Fruit fly (Drosophila melanogaster) whole organism, embryonic: ENCODE results near the gene CG10365.

Experiments
- Antp ChIP-seq: fragments of 200-800 bp; sonication (Bioruptor generic); optimal IDR thresholded peaks from 3 replicates; lab custom pipeline; 2016; ENCODE audit warnings: missing biosample characterization, missing genetic modification characterization
- Atf6 ChIP-seq: fragments of 200-800 bp; sonication (Bioruptor generic); IDR thresholded peaks from 2 replicates; pipeline ENCODE4 v1.3.6; 2022; ENCODE audit warnings: missing biosample characterization, missing genetic modification characterization
- B-H1 ChIP-seq: fragments of 200-800 bp; sonication (Bioruptor generic); IDR thresholded peaks from 3 replicates; pipeline ENCODE4 v1.3.6; 2022; ENCODE audit warnings: missing biosample characterization, missing genetic modification characterization
- CG10654 ChIP-seq: fragments of 200-800 bp; sonication (Bioruptor generic); optimal IDR thresholded peaks from 2 replicates; lab custom pipeline; 2016; ENCODE audit warnings: missing biosample characterization, missing genetic modification characterization
- CG10979 ChIP-seq: fragments of 200-800 bp; sonication (Bioruptor generic); optimal IDR thresholded peaks from 2 replicates; lab custom pipeline; 2018; ENCODE audit warnings: missing biosample characterization, mild to moderate bottlenecking, missing genetic modification characterization, moderate library complexity
- CG11696 ChIP-seq: fragments of 200-800 bp; sonication (Bioruptor generic); IDR thresholded peaks from 2 replicates; pipeline ENCODE4 v1.3.6; 2022; ENCODE audit warnings: missing biosample characterization, missing genetic modification characterization
- CG12071 ChIP-seq: fragments of 200-800 bp; sonication (Bioruptor generic); optimal IDR thresholded peaks from 3 replicates; lab custom pipeline; 2018; ENCODE audit warnings: missing biosample characterization, mild to moderate bottlenecking, missing genetic modification characterization
- CG12769 ChIP-seq: fragments of 200-800 bp; sonication (Bioruptor generic); optimal IDR thresholded peaks from 2 replicates; lab custom pipeline; 2019; ENCODE audit warnings: missing biosample characterization, mild to moderate bottlenecking, missing genetic modification characterization, moderate library complexity
- CG14667 ChIP-seq: fragments of 200-800 bp; sonication (Bioruptor generic); IDR thresholded peaks from 2 replicates; pipeline ENCODE4 v1.3.6; 2022; ENCODE audit warnings: missing biosample characterization, missing genetic modification characterization
- CG15601 ChIP-seq: fragments of 200-800 bp; sonication (Bioruptor generic); optimal IDR thresholded peaks from 3 replicates; lab custom pipeline; 2019; ENCODE audit warnings: missing biosample characterization, mild to moderate bottlenecking, missing genetic modification characterization, moderate library complexity
- CG30020 ChIP-seq: fragments of 200-800 bp; optimal IDR thresholded peaks from 2 replicates; lab custom pipeline; 2019; ENCODE audit warnings: missing biosample characterization, mild to moderate bottlenecking, missing genetic modification characterization, moderate library complexity
- CG32767 ChIP-seq: fragments of 200-800 bp; sonication (Bioruptor generic); IDR thresholded peaks from 2 replicates; pipeline ENCODE4 v1.3.6; 2022; ENCODE audit warnings: missing biosample characterization, missing genetic modification characterization
- CG3847 ChIP-seq: fragments of 200-800 bp; sonication (Bioruptor generic); IDR thresholded peaks from 2 replicates; pipeline ENCODE4 v1.3.6; 2022; ENCODE audit warnings: missing biosample characterization, missing genetic modification characterization
- CG4282 ChIP-seq: fragments of 200-800 bp; sonication (Bioruptor generic); optimal IDR thresholded peaks from 2 replicates; lab custom pipeline; 2016; ENCODE audit warnings: missing biosample characterization, missing genetic modification characterization
- CG4424 ChIP-seq: fragments of 200-800 bp; sonication (Bioruptor generic); optimal IDR thresholded peaks from 3 replicates; lab custom pipeline; 2016; ENCODE audit warnings: missing biosample characterization, missing genetic modification characterization
- CG7745 ChIP-seq: fragments of 200-800 bp; sonication (Bioruptor generic); optimal IDR thresholded peaks from 2 replicates; lab custom pipeline; 2018; ENCODE audit warnings: missing biosample characterization, mild to moderate bottlenecking, missing genetic modification characterization, moderate library complexity
- CG8924 ChIP-seq: fragments of 200-800 bp; optimal IDR thresholded peaks from 3 replicates; lab custom pipeline; 2019; ENCODE audit warnings: missing biosample characterization, mild to moderate bottlenecking, missing genetic modification characterization, moderate library complexity
- CHES-1-like ChIP-seq: fragments of 200-800 bp; sonication (Bioruptor generic); optimal IDR thresholded peaks from 2 replicates; lab custom pipeline; 2016; ENCODE audit warnings: missing biosample characterization, missing genetic modification characterization
- CoRest ChIP-seq: fragments of 200-800 bp; sonication (Bioruptor generic); optimal IDR thresholded peaks from 3 replicates; lab custom pipeline; 2018; ENCODE audit warnings: missing biosample characterization, mild to moderate bottlenecking, missing genetic modification characterization, moderate library complexity
- CrebB ChIP-seq: fragments of 200-800 bp; sonication (Bioruptor generic); optimal IDR thresholded peaks from 3 replicates; lab custom pipeline; 2018; ENCODE audit warnings: missing biosample characterization, mild to moderate bottlenecking, missing genetic modification characterization
- D19A ChIP-seq: fragments of 200-800 bp; optimal IDR thresholded peaks from 3 replicates; lab custom pipeline; 2019; ENCODE audit warnings: missing biosample characterization, mild to moderate bottlenecking, missing genetic modification characterization, moderate library complexity
- Dad ChIP-seq: fragments of 200-800 bp; sonication (Bioruptor generic); optimal IDR thresholded peaks from 3 replicates; lab custom pipeline; 2016; ENCODE audit warnings: missing biosample characterization, missing genetic modification characterization
- HHEX ChIP-seq: fragments of 200-800 bp; sonication (Bioruptor generic); optimal IDR thresholded peaks from 3 replicates; lab custom pipeline; 2017; ENCODE audit warnings: missing biosample characterization, mild to moderate bottlenecking, missing genetic modification characterization, missing genetic modification reagents
- Hr78 ChIP-seq, 2 experiments: fragments of 200-800 bp in 1 of 2; fragments of >200 bp in 1 of 2; sonication (Bioruptor generic) in 1 of 2; optimal IDR thresholded peaks; 2 replicates each; lab custom pipeline; 2017 to 2019; ENCODE audit warnings: missing biosample characterization in 2 of 2, missing genetic modification characterization in 2 of 2, mild to moderate bottlenecking in 1 of 2, moderate library complexity in 1 of 2
- MESR4 ChIP-seq: fragments of 200-800 bp; sonication (Bioruptor generic); optimal IDR thresholded peaks from 2 replicates; lab custom pipeline; 2018; ENCODE audit warnings: missing biosample characterization, mild to moderate bottlenecking, missing genetic modification characterization, moderate library complexity
- NC2β ChIP-seq: fragments of 200-800 bp; sonication (Bioruptor generic); optimal IDR thresholded peaks from 2 replicates; lab custom pipeline; 2016; ENCODE audit warnings: missing biosample characterization, missing genetic modification characterization
- PHDP ChIP-seq: fragments of 200-800 bp; sonication (Bioruptor generic); optimal IDR thresholded peaks from 3 replicates; lab custom pipeline; 2018; ENCODE audit warnings: missing biosample characterization, mild to moderate bottlenecking, missing genetic modification characterization, moderate library complexity
- Poxn ChIP-seq: fragments of 200-800 bp; sonication (Bioruptor generic); IDR thresholded peaks from 2 replicates; pipeline ENCODE4 v1.3.6; 2022; ENCODE audit warnings: missing biosample characterization, missing genetic modification characterization
- Rfx ChIP-seq: fragments of 200-800 bp; sonication (Bioruptor generic); IDR thresholded peaks from 2 replicates; pipeline ENCODE4 v1.3.6; 2022; ENCODE audit warnings: missing biosample characterization, missing genetic modification characterization
- Sin3A ChIP-seq: fragments of >200 bp; optimal IDR thresholded peaks from 2 replicates; lab custom pipeline; 2018
- Sry-δ ChIP-seq: fragments of 200-800 bp; sonication (Bioruptor generic); optimal IDR thresholded peaks from 2 replicates; lab custom pipeline; 2016; ENCODE audit warnings: missing biosample characterization, missing genetic modification characterization
- amos ChIP-seq: fragments of 200-800 bp; sonication (Bioruptor generic); IDR thresholded peaks from 2 replicates; pipeline ENCODE4 v1.3.6; 2022; ENCODE audit warnings: missing biosample characterization, missing genetic modification characterization; ENCODE audit not compliant: partially characterized antibody
- ap ChIP-seq: fragments of 200-800 bp; sonication (Bioruptor generic); IDR thresholded peaks from 2 replicates; pipeline ENCODE4 v1.3.6; 2022; ENCODE audit warnings: missing biosample characterization, missing genetic modification characterization
- ara ChIP-seq: fragments of 200-800 bp; sonication (Bioruptor generic); IDR thresholded peaks from 2 replicates; pipeline ENCODE4 v1.3.6; 2022; ENCODE audit warnings: missing biosample characterization, missing genetic modification characterization
- bcd ChIP-seq: fragments of 200-800 bp; sonication (Bioruptor generic); optimal IDR thresholded peaks from 2 replicates; lab custom pipeline; 2017; ENCODE audit warnings: missing biosample characterization, mild to moderate bottlenecking, missing genetic modification characterization
- br ChIP-seq: fragments of >200 bp; optimal IDR thresholded peaks from 2 replicates; lab custom pipeline; 2017
- dan ChIP-seq: fragments of 200-800 bp; sonication (Bioruptor generic); IDR thresholded peaks from 2 replicates; pipeline ENCODE4 v1.3.6; 2022; ENCODE audit warnings: missing biosample characterization, missing genetic modification characterization
- gce ChIP-seq: fragments of 200-800 bp; sonication (Bioruptor generic); IDR thresholded peaks from 3 replicates; pipeline ENCODE4 v1.3.6; 2022; ENCODE audit warnings: missing biosample characterization, missing genetic modification characterization
- gsb-n ChIP-seq: fragments of 200-800 bp; sonication (Bioruptor generic); optimal IDR thresholded peaks from 3 replicates; lab custom pipeline; 2018; ENCODE audit warnings: missing biosample characterization, mild to moderate bottlenecking, missing genetic modification characterization
- h ChIP-seq: fragments of >200 bp; optimal IDR thresholded peaks from 2 replicates; lab custom pipeline; 2017
- kah ChIP-seq: fragments of 200-800 bp; sonication (Bioruptor generic); optimal IDR thresholded peaks from 2 replicates; lab custom pipeline; 2018; ENCODE audit warnings: missing biosample characterization, mild to moderate bottlenecking, missing genetic modification characterization
- klu ChIP-seq: fragments of 200-800 bp; sonication (Bioruptor generic); IDR thresholded peaks from 2 replicates; pipeline ENCODE4 v1.3.6; 2022; ENCODE audit warnings: missing biosample characterization, missing genetic modification characterization
- lov ChIP-seq, 2 experiments: fragments of 200-800 bp in 1 of 2; fragments of >200 bp in 1 of 2; sonication (Bioruptor generic) in 1 of 2; IDR thresholded peaks in 1 of 2; optimal IDR thresholded peaks in 1 of 2; 2 replicates in 1 of 2; 3 replicates in 1 of 2; pipeline versions ENCODE4 v1.3.6 to Lab custom; 2017 to 2022; ENCODE audit warnings: missing biosample characterization in 1 of 2, missing genetic modification characterization in 1 of 2
- nerfin-1 ChIP-seq: fragments of 200-800 bp; sonication (Bioruptor generic); optimal IDR thresholded peaks from 3 replicates; lab custom pipeline; 2019; ENCODE audit warnings: missing biosample characterization, mild to moderate bottlenecking, missing genetic modification characterization, moderate library complexity
- rib ChIP-seq: fragments of 200-800 bp; sonication (Bioruptor generic); IDR thresholded peaks from 2 replicates; pipeline ENCODE4 v1.3.6; 2022; ENCODE audit warnings: missing biosample characterization, missing genetic modification characterization
- sc ChIP-seq, 3 experiments: fragments of >200 bp in 2 of 3; fragments of 200-800 bp in 1 of 3; sonication (Bioruptor generic) in 1 of 3; optimal IDR thresholded peaks; 2 replicates in 2 of 3; 3 replicates in 1 of 3; lab custom pipeline; 2017; ENCODE audit warnings: mild to moderate bottlenecking in 1 of 3, missing biosample characterization in 1 of 3, missing genetic modification characterization in 1 of 3, missing genetic modification reagents in 1 of 3
- sens-2 ChIP-seq: fragments of 200-800 bp; sonication (Bioruptor generic); IDR thresholded peaks from 2 replicates; pipeline ENCODE4 v1.3.6; 2022; ENCODE audit warnings: missing biosample characterization, missing genetic modification characterization
- tin ChIP-seq: fragments of 200-800 bp; sonication (Bioruptor generic); optimal IDR thresholded peaks from 3 replicates; lab custom pipeline; 2016; ENCODE audit warnings: missing biosample characterization, missing genetic modification characterization
- twi ChIP-seq: fragments of 200-800 bp; optimal IDR thresholded peaks from 2 replicates; lab custom pipeline; 2019; ENCODE audit warnings: missing biosample characterization, mild to moderate bottlenecking, missing genetic modification characterization, moderate library complexity
- zf30C ChIP-seq: fragments of 200-800 bp; sonication (Bioruptor generic); optimal IDR thresholded peaks from 3 replicates; lab custom pipeline; 2018; ENCODE audit warnings: missing biosample characterization, mild to moderate bottlenecking, missing genetic modification characterization

Gene CG10365

DNA sequence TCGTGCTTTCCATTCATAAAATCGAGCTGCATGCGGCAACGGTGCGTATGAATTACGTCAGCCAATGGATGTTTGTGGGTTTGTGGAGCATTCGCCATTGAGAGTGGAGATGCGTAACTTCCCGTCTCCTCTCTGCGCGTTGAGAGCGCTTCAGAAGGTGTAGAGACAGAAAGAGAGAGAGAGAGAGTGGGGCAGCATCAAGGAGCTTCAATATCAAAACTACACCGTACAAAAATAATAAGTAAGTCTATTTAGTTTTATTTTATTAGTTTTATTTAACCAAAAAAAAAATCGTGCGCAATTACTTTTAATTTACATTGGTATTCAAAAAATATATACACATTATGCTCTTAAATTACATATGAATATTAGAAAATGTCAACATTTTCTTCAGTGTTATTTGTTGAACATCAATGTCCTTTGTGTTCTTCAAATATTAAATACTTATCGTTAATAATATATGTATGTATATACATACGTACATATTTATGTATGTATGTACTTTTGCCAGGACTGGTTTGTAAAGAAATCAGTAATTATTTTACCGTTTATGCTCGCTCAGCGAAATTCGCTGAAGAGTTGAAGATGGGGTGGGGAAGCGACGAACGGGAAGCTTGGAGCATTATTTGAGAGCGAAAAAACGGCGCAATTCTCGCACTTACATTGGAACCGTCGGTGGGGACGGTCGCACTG, at the start of gene CG10365 (continued):
- TF ChIP-seq CoRest (tag; lab: Kevin White, UChicago): peak; percentile 93
- peak; percentile 12; the same call in 1 of the 2 replicates for TF ChIP-seq rib (GFP tag; lab: Robert Waterston, UW)
- TF ChIP-seq CrebB (tag; lab: Kevin White, UChicago): peak; percentile 72
- TF ChIP-seq HHEX (GFP tag; lab: Kevin White, UChicago): peak; percentile 87
- no peak for TF ChIP-seq sc (optimal IDR thresholded peaks at IDR 0.05; lab: Kevin White, UChicago)
- peak; percentile 24 for TF ChIP-seq sc (GFP tag; optimal IDR thresholded peaks at IDR 0.05; lab: Kevin White, UChicago)
- peak; percentile 73 for TF ChIP-seq CG10654 (GFP tag; lab: Kevin White, UChicago)
- TF ChIP-seq Sin3A (lab: Kevin White, UChicago): no peak
- TF ChIP-seq ara (GFP tag; lab: Robert Waterston, UW): no peak
- peak; percentile 54; the same call in 1 of the 2 replicates for TF ChIP-seq Poxn
- TF ChIP-seq dan: no peak
- peak; percentile 80 for TF ChIP-seq nerfin-1
- TF ChIP-seq CG30020 (tag; lab: Kevin White, UChicago): no peak
- TF ChIP-seq kah: peak; percentile 67
- TF ChIP-seq Antp (GFP tag; lab: Kevin White, UChicago): no peak
- no peak for TF ChIP-seq twi
- no peak for TF ChIP-seq br (lab: Kevin White, UChicago)
- peak; percentile 59 for TF ChIP-seq zf30C (GFP tag; lab: Kevin White, UChicago)
- peak; percentile 77 for TF ChIP-seq B-H1 (GFP tag; lab: Robert Waterston, UW)
- TF ChIP-seq CG14667 (GFP tag; lab: Robert Waterston, UW): peak; percentile 62
- no peak for TF ChIP-seq NC2β (GFP tag; lab: Kevin White, UChicago)
- peak; percentile 96 for TF ChIP-seq PHDP
- peak; percentile 70 for TF ChIP-seq CG15601 (tag; lab: Kevin White, UChicago)
- no peak for TF ChIP-seq Sry-δ (GFP tag; lab: Kevin White, UChicago)
- peak; percentile 76 for TF ChIP-seq D19A (tag; lab: Kevin White, UChicago)
- TF ChIP-seq h (lab: Kevin White, UChicago): no peak
- no peak for TF ChIP-seq Dad (GFP tag; lab: Kevin White, UChicago)
- TF ChIP-seq CHES-1-like (GFP tag; lab: Kevin White, UChicago): no peak
- TF ChIP-seq gce (GFP tag; lab: Robert Waterston, UW): peak; percentile 87; the same call in 2 of the 3 replicates
- TF ChIP-seq Atf6: peak; percentile 94
- TF ChIP-seq sens-2 (GFP tag; lab: Robert Waterston, UW): no peak
- peak; percentile 87 for TF ChIP-seq Rfx (GFP tag; lab: Robert Waterston, UW)
- TF ChIP-seq gsb-n (tag; lab: Kevin White, UChicago): peak; percentile 79
- TF ChIP-seq ap (GFP tag; lab: Robert Waterston, UW): peak; percentile 81
- peak; percentile 88 for TF ChIP-seq CG32767 (GFP tag; lab: Robert Waterston, UW)
- peak; percentile 67 for TF ChIP-seq tin (GFP tag; lab: Kevin White, UChicago)
- no peak for TF ChIP-seq CG12071 (GFP tag; lab: Kevin White, UChicago)
- no peak for TF ChIP-seq MESR4
- peak; percentile 70 for TF ChIP-seq CG12769 (tag; lab: Kevin White, UChicago)
- peak; percentile 82 for TF ChIP-seq CG10979 (tag; lab: Kevin White, UChicago)
- TF ChIP-seq CG11696 (GFP tag; lab: Robert Waterston, UW): peak; percentile 70
- TF ChIP-seq CG8924 (tag; lab: Kevin White, UChicago): peak; percentile 85
- TF ChIP-seq lov (optimal IDR thresholded peaks at IDR 0.05; lab: Kevin White, UChicago): no peak
- no peak for TF ChIP-seq lov (GFP tag; IDR thresholded peaks at IDR 0.05; lab: Robert Waterston, UW)
- no peak for TF ChIP-seq amos (GFP tag; lab: Robert Waterston, UW)
- no peak for TF ChIP-seq CG4282 (GFP tag; lab: Kevin White, UChicago)
- TF ChIP-seq CG4424 (GFP tag; lab: Kevin White, UChicago): peak; percentile 82
- TF ChIP-seq klu (GFP tag; lab: Robert Waterston, UW): peak; percentile 75
- TF ChIP-seq Hr78 (GFP tag; optimal IDR thresholded peaks at IDR 0.05; lab: Kevin White, UChicago): peak in 1 of 2 experiments; percentile 33
- no peak for TF ChIP-seq CG7745 (tag; lab: Kevin White, UChicago)
- peak; percentile 81 for TF ChIP-seq CG3847
- peak; percentile 80 for TF ChIP-seq bcd (GFP tag; lab: Kevin White, UChicago)
